Fruit fly (Drosophila melanogaster) whole organism, embryonic: Measurements from ENCODE around the gene CG33332.
A peak's percentile ranks its signal among the peaks of the same experiment; 100 is the strongest.

Experiments
- Asciz ChIP-seq: fragments of 200-800 bp; sonication (Bioruptor generic); optimal IDR thresholded peaks from 2 replicates; lab custom pipeline; 2017; ENCODE audit warnings: missing biosample characterization, mild to moderate bottlenecking, missing genetic modification characterization, missing genetic modification reagents
- Atf3 ChIP-seq: fragments of 200-800 bp; sonication (Bioruptor generic); optimal IDR thresholded peaks from 3 replicates; lab custom pipeline; 2016; ENCODE audit warnings: missing biosample characterization, missing genetic modification characterization
- CG10654 ChIP-seq: fragments of 200-800 bp; sonication (Bioruptor generic); optimal IDR thresholded peaks from 2 replicates; lab custom pipeline; 2016; ENCODE audit warnings: missing biosample characterization, missing genetic modification characterization
- CG11504 ChIP-seq: fragments of 200-800 bp; sonication (Bioruptor generic); optimal IDR thresholded peaks from 3 replicates; lab custom pipeline; 2019; ENCODE audit warnings: missing biosample characterization, mild to moderate bottlenecking, missing genetic modification characterization, moderate library complexity
- CG11695 ChIP-seq: fragments of 200-800 bp; sonication (Bioruptor generic); IDR thresholded peaks from 3 replicates; pipeline ENCODE4 v1.3.6; 2022; ENCODE audit warnings: missing biosample characterization, missing genetic modification characterization
- CG12104 ChIP-seq: fragments of 200-800 bp; sonication (Bioruptor generic); optimal IDR thresholded peaks from 3 replicates; lab custom pipeline; 2016; ENCODE audit warnings: missing biosample characterization, missing genetic modification characterization
- CG12744 ChIP-seq: fragments of 200-800 bp; sonication (Bioruptor generic); optimal IDR thresholded peaks from 2 replicates; lab custom pipeline; 2016; ENCODE audit warnings: missing biosample characterization, missing genetic modification characterization
- CG13123 ChIP-seq: fragments of 200-800 bp; sonication (Bioruptor generic); optimal IDR thresholded peaks from 2 replicates; lab custom pipeline; 2016; ENCODE audit warnings: missing biosample characterization, missing genetic modification characterization
- CG13296 ChIP-seq: fragments of 200-800 bp; sonication (Bioruptor generic); optimal IDR thresholded peaks from 3 replicates; lab custom pipeline; 2018; ENCODE audit warnings: missing biosample characterization, mild to moderate bottlenecking, missing genetic modification characterization
- CG14050 ChIP-seq: fragments of 200-800 bp; sonication (Bioruptor generic); IDR thresholded peaks from 3 replicates; pipeline ENCODE4 v1.3.6; 2022; ENCODE audit warnings: missing biosample characterization, missing genetic modification characterization
- CG17328 ChIP-seq: fragments of 200-800 bp; sonication (Bioruptor generic); IDR thresholded peaks from 2 replicates; pipeline ENCODE4 v1.3.6; 2022; ENCODE audit warnings: missing biosample characterization, missing genetic modification characterization
- CG17612 ChIP-seq: fragments of 200-800 bp; sonication (Bioruptor generic); IDR thresholded peaks from 2 replicates; pipeline ENCODE4 v1.3.6; 2022; ENCODE audit warnings: missing biosample characterization, missing genetic modification characterization
- CG1792 ChIP-seq: fragments of 200-800 bp; sonication (Bioruptor generic); optimal IDR thresholded peaks from 2 replicates; lab custom pipeline; 2016; ENCODE audit warnings: missing biosample characterization, missing genetic modification characterization
- CG2875 ChIP-seq: fragments of 200-800 bp; sonication (Bioruptor generic); optimal IDR thresholded peaks from 2 replicates; lab custom pipeline; 2017; ENCODE audit warnings: missing biosample characterization, mild to moderate bottlenecking, missing genetic modification characterization, missing genetic modification reagents
- CG34422 ChIP-seq: fragments of 200-800 bp; sonication (Bioruptor generic); IDR thresholded peaks from 3 replicates; pipeline ENCODE4 v1.3.6; 2022; ENCODE audit warnings: missing biosample characterization, missing genetic modification characterization
- CG4328 ChIP-seq: fragments of 200-800 bp; sonication (Bioruptor generic); optimal IDR thresholded peaks from 3 replicates; lab custom pipeline; 2017; ENCODE audit warnings: missing biosample characterization, missing genetic modification reagents, missing genetic modification characterization
- CG4424 ChIP-seq: fragments of 200-800 bp; sonication (Bioruptor generic); optimal IDR thresholded peaks from 3 replicates; lab custom pipeline; 2016; ENCODE audit warnings: missing biosample characterization, missing genetic modification characterization
- CG4730 ChIP-seq: fragments of 200-800 bp; sonication (Bioruptor generic); IDR thresholded peaks from 2 replicates; pipeline ENCODE4 v1.3.6; 2022; ENCODE audit warnings: missing biosample characterization, missing genetic modification characterization
- CG4820 ChIP-seq: fragments of 200-800 bp; sonication (Bioruptor generic); optimal IDR thresholded peaks from 3 replicates; lab custom pipeline; 2016; ENCODE audit warnings: missing biosample characterization, missing genetic modification characterization
- CG6272 ChIP-seq: fragments of 200-800 bp; sonication (Bioruptor generic); IDR thresholded peaks from 2 replicates; pipeline ENCODE4 v1.3.6; 2022; ENCODE audit warnings: missing biosample characterization, missing genetic modification characterization
- CG6791 ChIP-seq: fragments of 200-800 bp; sonication (Bioruptor generic); IDR thresholded peaks from 3 replicates; pipeline ENCODE4 v1.3.6; 2022; ENCODE audit warnings: missing biosample characterization, missing genetic modification characterization; ENCODE audit not compliant: partially characterized antibody
- Camta ChIP-seq: fragments of 200-800 bp; sonication (Bioruptor generic); optimal IDR thresholded peaks from 2 replicates; lab custom pipeline; 2016; ENCODE audit warnings: missing biosample characterization, missing genetic modification characterization
- Dfd ChIP-seq, 2 experiments: fragments of >200 bp; optimal IDR thresholded peaks; 2 replicates each; lab custom pipeline; 2017; ENCODE audit warnings: missing biosample characterization in 2 of 2, missing genetic modification characterization in 2 of 2
- Hr51 ChIP-seq, 2 experiments: fragments of 200-800 bp; sonication (Bioruptor generic); optimal IDR thresholded peaks; 2 replicates in 1 of 2; 3 replicates in 1 of 2; lab custom pipeline; 2016 to 2018; ENCODE audit warnings: missing biosample characterization in 2 of 2, missing genetic modification characterization in 2 of 2, mild to moderate bottlenecking in 1 of 2, moderate library complexity in 1 of 2
- Hsf ChIP-seq: fragments of 200-800 bp; sonication (Bioruptor generic); optimal IDR thresholded peaks from 3 replicates; lab custom pipeline; 2016; ENCODE audit warnings: missing biosample characterization, missing genetic modification characterization
- Med ChIP-seq: fragments of 200-800 bp; sonication (Bioruptor generic); peaks from one replicate; lab custom pipeline; 2016; ENCODE audit warnings: missing biosample characterization, missing genetic modification characterization, mild to moderate bottlenecking, inconsistent platforms, moderate library complexity
- Myb ChIP-seq: fragments of 200-800 bp; sonication (Bioruptor generic); optimal IDR thresholded peaks from 2 replicates; lab custom pipeline; 2016; ENCODE audit warnings: missing biosample characterization, missing genetic modification characterization
- NC2β ChIP-seq: fragments of 200-800 bp; sonication (Bioruptor generic); optimal IDR thresholded peaks from 2 replicates; lab custom pipeline; 2016; ENCODE audit warnings: missing biosample characterization, missing genetic modification characterization
- NK7.1 ChIP-seq: fragments of 200-800 bp; sonication (Bioruptor generic); optimal IDR thresholded peaks from 3 replicates; lab custom pipeline; 2016; ENCODE audit warnings: missing biosample characterization, missing genetic modification characterization
- Sox100B ChIP-seq: fragments of 200-800 bp; sonication (Bioruptor generic); optimal IDR thresholded peaks from 3 replicates; lab custom pipeline; 2018; ENCODE audit warnings: missing biosample characterization, mild to moderate bottlenecking, missing genetic modification characterization
- Sox102F ChIP-seq: fragments of 200-800 bp; sonication (Bioruptor generic); optimal IDR thresholded peaks from 2 replicates; lab custom pipeline; 2018; ENCODE audit warnings: missing biosample characterization, mild to moderate bottlenecking, missing genetic modification characterization, moderate library complexity
- ab ChIP-seq: fragments of 200-800 bp; sonication (Bioruptor generic); optimal IDR thresholded peaks from 2 replicates; lab custom pipeline; 2016; ENCODE audit warnings: missing biosample characterization, missing genetic modification characterization
- az2 ChIP-seq: fragments of 200-800 bp; sonication (Bioruptor generic); optimal IDR thresholded peaks from 3 replicates; lab custom pipeline; 2016; ENCODE audit warnings: missing biosample characterization, missing genetic modification characterization
- bab2 ChIP-seq: fragments of 200-800 bp; sonication (Bioruptor generic); optimal IDR thresholded peaks from 2 replicates; lab custom pipeline; 2016; ENCODE audit warnings: missing biosample characterization, missing genetic modification characterization
- chn ChIP-seq: fragments of 200-800 bp; sonication (Bioruptor generic); optimal IDR thresholded peaks from 2 replicates; lab custom pipeline; 2016; ENCODE audit warnings: missing biosample characterization, missing genetic modification characterization
- exex ChIP-seq: fragments of 200-800 bp; sonication (Bioruptor generic); optimal IDR thresholded peaks from 4 replicates; lab custom pipeline; 2018; ENCODE audit warnings: missing biosample characterization, mild to moderate bottlenecking, missing genetic modification characterization, moderate library complexity
- eyg ChIP-seq: fragments of 200-800 bp; sonication (Bioruptor generic); optimal IDR thresholded peaks from 3 replicates; lab custom pipeline; 2016; ENCODE audit warnings: missing biosample characterization, missing genetic modification characterization
- ftz-f1 ChIP-seq: fragments of 200-800 bp; sonication (Bioruptor generic); optimal IDR thresholded peaks from 2 replicates; lab custom pipeline; 2016; ENCODE audit warnings: missing biosample characterization, missing genetic modification characterization
- gcm2 ChIP-seq: fragments of 200-800 bp; sonication (Bioruptor generic); optimal IDR thresholded peaks from 2 replicates; lab custom pipeline; 2016; ENCODE audit warnings: missing biosample characterization, missing genetic modification characterization
- ham ChIP-seq: fragments of 200-800 bp; sonication (Bioruptor generic); IDR thresholded peaks from 2 replicates; pipeline ENCODE4 v1.3.6; 2022; ENCODE audit warnings: missing biosample characterization, missing genetic modification characterization
- her ChIP-seq: fragments of 200-800 bp; sonication (Bioruptor generic); optimal IDR thresholded peaks from 2 replicates; lab custom pipeline; 2016; ENCODE audit warnings: missing biosample characterization, missing genetic modification characterization
- inv ChIP-seq: fragments of 200-800 bp; sonication (Bioruptor generic); IDR thresholded peaks from 2 replicates; pipeline ENCODE4 v1.3.6; 2022; ENCODE audit warnings: missing biosample characterization, missing genetic modification characterization; ENCODE audit not compliant: partially characterized antibody
- mld ChIP-seq: fragments of 200-800 bp; sonication (Bioruptor generic); IDR thresholded peaks from 3 replicates; pipeline ENCODE4 v1.3.6; 2022; ENCODE audit warnings: missing biosample characterization, missing genetic modification characterization; ENCODE audit not compliant: partially characterized antibody
- repo ChIP-seq: fragments of 200-800 bp; sonication (Bioruptor generic); optimal IDR thresholded peaks from 2 replicates; lab custom pipeline; 2016; ENCODE audit warnings: missing biosample characterization, missing genetic modification characterization
- row ChIP-seq: fragments of 200-800 bp; sonication (Bioruptor generic); IDR thresholded peaks from 3 replicates; pipeline ENCODE4 v1.3.6; 2022; ENCODE audit warnings: missing biosample characterization, missing genetic modification characterization
- run ChIP-seq: fragments of 200-800 bp; sonication (Bioruptor generic); optimal IDR thresholded peaks from 3 replicates; lab custom pipeline; 2018; ENCODE audit warnings: missing biosample characterization, mild to moderate bottlenecking, missing genetic modification characterization
- scrt ChIP-seq: fragments of 200-800 bp; sonication (Bioruptor generic); optimal IDR thresholded peaks from 2 replicates; lab custom pipeline; 2018; ENCODE audit warnings: missing biosample characterization, mild to moderate bottlenecking, missing genetic modification characterization, moderate library complexity
- slbo ChIP-seq: fragments of 200-800 bp; sonication (Bioruptor generic); IDR thresholded peaks from 2 replicates; pipeline ENCODE4 v1.3.6; 2022; ENCODE audit warnings: missing biosample characterization, missing genetic modification characterization
- slou ChIP-seq: fragments of 200-800 bp; sonication (Bioruptor generic); optimal IDR thresholded peaks from 3 replicates; lab custom pipeline; 2016; ENCODE audit warnings: missing biosample characterization, missing genetic modification characterization
- sna ChIP-seq: fragments of 200-800 bp; sonication (Bioruptor generic); IDR thresholded peaks from 2 replicates; pipeline ENCODE4 v1.3.6; 2022; ENCODE audit warnings: missing biosample characterization, missing genetic modification characterization; ENCODE audit not compliant: partially characterized antibody
- yki ChIP-seq: fragments of >200 bp; optimal IDR thresholded peaks from 3 replicates; lab custom pipeline; 2018
- zen ChIP-seq: fragments of 200-800 bp; sonication (Bioruptor generic); optimal IDR thresholded peaks from 3 replicates; lab custom pipeline; 2018; ENCODE audit warnings: missing biosample characterization, mild to moderate bottlenecking, missing genetic modification characterization, moderate library complexity

The CG33332 gene

DNA sequence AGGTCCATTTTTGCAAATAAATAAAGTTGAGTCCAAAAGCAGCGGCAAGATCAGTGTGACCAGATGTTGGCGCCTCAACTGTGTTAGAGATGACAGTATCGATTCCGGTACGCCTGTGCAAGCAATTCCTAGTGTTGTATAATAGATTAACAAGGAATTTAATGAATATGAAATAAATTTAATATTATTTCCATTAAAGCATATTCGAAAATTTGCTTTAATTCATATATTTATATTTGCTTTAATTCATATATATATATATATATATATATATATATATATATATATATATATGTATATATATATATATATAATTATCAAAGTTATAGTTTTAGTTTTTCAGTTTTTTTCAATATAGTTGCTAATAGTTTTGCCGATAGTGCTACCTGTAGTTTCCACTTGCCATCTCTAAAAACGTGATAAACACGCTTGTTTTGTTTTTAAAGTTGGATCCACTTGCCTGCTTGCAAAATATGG lies 12.1 kb downstream of the CG33332 start, which contains the start of the genes Nup93-2 and CG3817 (continued):
- TF ChIP-seq Hr51 (GFP tag; optimal IDR thresholded peaks at IDR 0.05; lab: Kevin White, UChicago) = peak in 1 of 2 experiments; percentile 8
- no peak for TF ChIP-seq exex (tag; lab: Kevin White, UChicago)
- peak; percentile 13 for TF ChIP-seq scrt (GFP tag; lab: Kevin White, UChicago)
- TF ChIP-seq repo (GFP tag; lab: Kevin White, UChicago) = no peak
- TF ChIP-seq zen (tag; lab: Kevin White, UChicago) = peak; percentile 44
- peak; percentile 68 for TF ChIP-seq CG10654
- peak; percentile 78 for TF ChIP-seq bab2 (GFP tag; lab: Kevin White, UChicago)
- TF ChIP-seq Dfd (GFP tag; optimal IDR thresholded peaks at IDR 0.05; lab: Kevin White, UChicago) = no peak
- peak; percentile 62 for TF ChIP-seq inv (GFP tag; lab: Robert Waterston, UW)
- TF ChIP-seq gcm2 (GFP tag; lab: Kevin White, UChicago) = no peak
- TF ChIP-seq slou (GFP tag; lab: Kevin White, UChicago) = peak; percentile 42
- no peak for TF ChIP-seq CG2875
- TF ChIP-seq slbo = peak; percentile 83
- TF ChIP-seq Atf3 (GFP tag; lab: Kevin White, UChicago) = no peak
- TF ChIP-seq CG11695 = 0 out of 3 replicates have a peak, but pooled peaks have one; percentile 21
- TF ChIP-seq CG17328 (GFP tag; lab: Robert Waterston, UW) = no peak
- peak; percentile 75 for TF ChIP-seq CG13296
- no peak for TF ChIP-seq ab (GFP tag; lab: Kevin White, UChicago)
- no peak for TF ChIP-seq CG17612 (GFP tag; lab: Robert Waterston, UW)
- no peak for TF ChIP-seq Sox100B
- TF ChIP-seq CG12104 = no peak
- TF ChIP-seq CG4820 (GFP tag; lab: Kevin White, UChicago) = peak; percentile 11
- no peak for TF ChIP-seq Myb (GFP tag; lab: Kevin White, UChicago)
- peak; percentile 34 for TF ChIP-seq CG11504 (tag; lab: Kevin White, UChicago)
- TF ChIP-seq az2 (GFP tag; lab: Kevin White, UChicago) = peak; percentile 34
- TF ChIP-seq Sox102F (GFP tag; lab: Kevin White, UChicago) = peak; percentile 1
- no peak for TF ChIP-seq NK7.1 (GFP tag; lab: Kevin White, UChicago)
- peak; percentile 45 for TF ChIP-seq CG4328
- TF ChIP-seq ftz-f1 (GFP tag; lab: Kevin White, UChicago) = no peak
- no peak for TF ChIP-seq yki (lab: Kevin White, UChicago)
- TF ChIP-seq CG6272 (GFP tag; lab: Robert Waterston, UW) = peak; percentile 81
- TF ChIP-seq CG1792 (GFP tag; lab: Kevin White, UChicago) = no peak
- TF ChIP-seq CG4424 (GFP tag; lab: Kevin White, UChicago) = peak; percentile 50
- peak; percentile 86 for TF ChIP-seq row
- no peak for TF ChIP-seq CG13123 (GFP tag; lab: Kevin White, UChicago)
- peak; percentile 46 for TF ChIP-seq CG4730
- TF ChIP-seq chn (GFP tag; lab: Kevin White, UChicago) = peak; percentile 13
- TF ChIP-seq CG34422 = peak; percentile 71; the same call in 1 of the 3 replicates
- TF ChIP-seq Hsf (GFP tag; lab: Kevin White, UChicago) = peak; percentile 24
- no peak for TF ChIP-seq CG14050 (GFP tag; lab: Robert Waterston, UW)
- TF ChIP-seq eyg (GFP tag; lab: Kevin White, UChicago) = no peak
- TF ChIP-seq Asciz = no peak
- peak; percentile 28; the same call in 1 of the 3 replicates for TF ChIP-seq mld
- no peak for TF ChIP-seq run
- peak; percentile 65; the same call in 2 of the 3 replicates for TF ChIP-seq CG6791 (GFP tag; lab: Robert Waterston, UW)
- TF ChIP-seq Camta = peak; percentile 19
- peak; percentile 91 for TF ChIP-seq Med
- no peak for TF ChIP-seq her (GFP tag; lab: Kevin White, UChicago)
- no peak for TF ChIP-seq CG12744
- TF ChIP-seq ham (GFP tag; lab: Robert Waterston, UW) = no peak
- no peak for TF ChIP-seq NC2β (GFP tag; lab: Kevin White, UChicago)
- no peak for TF ChIP-seq sna (GFP tag; lab: Robert Waterston, UW)
